Fruit fly (Drosophila melanogaster): ENCODE measurements around the gene CG9698.

Gene CG9698

dm6 chr3R:30540196-30540595, 25.6 kb downstream of the CG9698 start (continued):
- TF ChIP-seq B-H1 (GFP tag; IDR thresholded peaks at IDR 0.05) (peak; percentile 91), br (optimal IDR thresholded peaks at IDR 0.05) (no peak), Eip74EF (GFP tag; optimal IDR thresholded peaks at IDR 0.05) (peak in 1 of 2 experiments; percentile 89), CG9215 (GFP tag; IDR thresholded peaks at IDR 0.05) (peak; percentile 87), usp (GFP tag; optimal IDR thresholded peaks at IDR 0.05) (no peak), unc-4 (GFP tag; IDR thresholded peaks at IDR 0.05; ENCODE audit: partially characterized antibody) (no peak), Sox102F (GFP tag; optimal IDR thresholded peaks at IDR 0.05) (peak; percentile 95), PHDP (tag; optimal IDR thresholded peaks at IDR 0.05) (peak; percentile 93), CG7357 (GFP tag; IDR thresholded peaks at IDR 0.05) (peak; percentile 84), CG14014 (GFP tag; IDR thresholded peaks at IDR 0.05) (peak; percentile 91), TFAM (GFP tag; optimal IDR thresholded peaks at IDR 0.05) (peak; percentile 60), CG17568 (GFP tag; optimal IDR thresholded peaks at IDR 0.05) (peak; percentile 84), CoRest (tag; optimal IDR thresholded peaks at IDR 0.05) (peak; percentile 92), hbn (GFP tag; IDR thresholded peaks at IDR 0.05; ENCODE audit: partially characterized antibody) (no peak), gcm2 (GFP tag; optimal IDR thresholded peaks at IDR 0.05) (peak; percentile 84), Drgx (GFP tag; IDR thresholded peaks at IDR 0.05) (peak; percentile 85), CG17186 (GFP tag; optimal IDR thresholded peaks at IDR 0.05) (peak; percentile 60), Meics (GFP tag; optimal IDR thresholded peaks at IDR 0.05) (peak; percentile 93), CG11504 (tag; optimal IDR thresholded peaks at IDR 0.05) (peak; percentile 93), Camta (GFP tag; optimal IDR thresholded peaks at IDR 0.05) (peak; percentile 93), kah (GFP tag; optimal IDR thresholded peaks at IDR 0.05) (peak; percentile 79), CG10431 (GFP tag; optimal IDR thresholded peaks at IDR 0.05) (peak; percentile 55), Nf-YC (tag; optimal IDR thresholded peaks at IDR 0.05) (peak; percentile 68), ab (GFP tag; optimal IDR thresholded peaks at IDR 0.05) (peak; percentile 79), CG17328 (GFP tag; IDR thresholded peaks at IDR 0.05) (peak; percentile 93), CG30431 (GFP tag; optimal IDR thresholded peaks at IDR 0.05) (peak; percentile 88), GATAe (GFP tag; conservative IDR thresholded peaks at IDR 0.05) (peak; percentile 37; the same call in 1 of the 2 replicates), CG12659 (GFP tag; optimal IDR thresholded peaks at IDR 0.05) (peak; percentile 93), CG9609 (GFP tag; optimal IDR thresholded peaks at IDR 0.05) (peak; percentile 92), al (GFP tag; IDR thresholded peaks at IDR 0.05) (peak; percentile 87), NC2α (GFP tag; optimal IDR thresholded peaks at IDR 0.05) (peak; percentile 87), HLH3B (GFP tag; IDR thresholded peaks at IDR 0.05) (peak; percentile 95), CG13624 (GFP tag; optimal IDR thresholded peaks at IDR 0.05) (peak; percentile 95), CG9932 (GFP tag; IDR thresholded peaks at IDR 0.05) (peak; percentile 92), CG4404 (GFP tag; IDR thresholded peaks at IDR 0.05) (peak; percentile 71), CG32772 (GFP tag; IDR thresholded peaks at IDR 0.05) (peak; percentile 93), Chrac-16 (GFP tag; optimal IDR thresholded peaks at IDR 0.05) (peak; percentile 89), disco-r (GFP tag; optimal IDR thresholded peaks at IDR 0.05) (peak; percentile 90), CG8924 (tag; optimal IDR thresholded peaks at IDR 0.05) (peak; percentile 85), CG18476 (GFP tag; optimal IDR thresholded peaks at IDR 0.05) (peak; percentile 86), sens (GFP tag) (peak; percentile 99), slbo (GFP tag; IDR thresholded peaks at IDR 0.05) (peak; percentile 96), ato (GFP tag; IDR thresholded peaks at IDR 0.05; ENCODE audit: partially characterized antibody) (no peak), Bgb (GFP tag; IDR thresholded peaks at IDR 0.05; ENCODE audit: partially characterized antibody) (no peak), nmo (GFP tag; optimal IDR thresholded peaks at IDR 0.05) (peak; percentile 94), ase (GFP tag; IDR thresholded peaks at IDR 0.05) (peak; percentile 88), lilli (GFP tag; optimal IDR thresholded peaks at IDR 0.05) (peak; percentile 94), CG6765 (GFP tag; optimal IDR thresholded peaks at IDR 0.05) (peak; percentile 87), abd-A (tag; optimal IDR thresholded peaks at IDR 0.05) (peak; percentile 82), Bteb2 (GFP tag; optimal IDR thresholded peaks at IDR 0.05) (peak; percentile 88), Adf1 (GFP tag; IDR thresholded peaks at IDR 0.05) (peak; percentile 66), Lpt (GFP tag; optimal IDR thresholded peaks at IDR 0.05) (no peak)

All from whole organism, embryonic.